Worm (Caenorhabditis elegans) whole organism, young adult: ENCODE data around the gene sec-15.

ENCODE experiments used
- B0035.1 ChIP-seq: sonication (generic microtip); optimal IDR thresholded peaks from 2 replicates; lab custom pipeline; 2016; ENCODE audit warnings: missing genetic modification characterization, mild to moderate bottlenecking, missing compliant biosample characterization, missing genotype, missing genetic modification reagents
- B0261.1 ChIP-seq: sonication (generic microtip); optimal IDR thresholded peaks from 2 replicates; lab custom pipeline; 2016; ENCODE audit warnings: mild to moderate bottlenecking, missing genetic modification characterization, moderate library complexity, missing compliant biosample characterization
- D2030.7 ChIP-seq: fragments of 200-800 bp; sonication (Bioruptor generic); IDR thresholded peaks from 2 replicates; pipeline ENCODE4 v1.3.6; 2022; ENCODE audit warnings: missing genetic modification reagents, missing genetic modification characterization, missing compliant biosample characterization
- F22D6.2 ChIP-seq: sonication (generic microtip); optimal IDR thresholded peaks from 2 replicates; lab custom pipeline; 2016; ENCODE audit warnings: mild to moderate bottlenecking, missing genetic modification characterization, missing compliant biosample characterization
- F49E8.2 ChIP-seq: sonication (generic microtip); optimal IDR thresholded peaks from 3 replicates; lab custom pipeline; 2017; ENCODE audit warnings: missing genetic modification characterization, mild to moderate bottlenecking, missing compliant biosample characterization, antibody characterized with exemption, moderate library complexity; ENCODE audit not compliant: insufficient read depth
- F55B11.4 ChIP-seq: sonication (generic microtip); optimal IDR thresholded peaks from 2 replicates; lab custom pipeline; 2016; ENCODE audit warnings: missing compliant biosample characterization, missing genetic modification characterization, borderline replicate concordance; ENCODE audit not compliant: insufficient read depth
- F57A8.1 ChIP-seq: fragments of 200-800 bp; sonication (Bioruptor generic); optimal IDR thresholded peaks from 2 replicates; lab custom pipeline; 2018; ENCODE audit warnings: mild to moderate bottlenecking, missing genetic modification characterization, moderate library complexity, missing compliant biosample characterization
- akir-1 ChIP-seq: fragments of 200-800 bp; sonication (Bioruptor generic); optimal IDR thresholded peaks from 2 replicates; lab custom pipeline; 2018; ENCODE audit warnings: mild to moderate bottlenecking, missing genetic modification characterization, moderate library complexity, missing compliant biosample characterization
- aptf-2 ChIP-seq: fragments of 200-800 bp; sonication (Bioruptor generic); conservative IDR thresholded peaks from 2 replicates; pipeline ENCODE4 v1.3.6; 2022; ENCODE audit warnings: missing genetic modification reagents, missing genetic modification characterization, missing compliant biosample characterization
- aptf-3 ChIP-seq: fragments of 200-800 bp; sonication (Bioruptor generic); IDR thresholded peaks from 2 replicates; pipeline ENCODE4 v1.3.6; 2022; ENCODE audit warnings: missing genetic modification characterization, missing compliant biosample characterization
- attf-3 ChIP-seq: fragments of 200-800 bp; sonication (Bioruptor generic); conservative IDR thresholded peaks from 2 replicates; pipeline ENCODE4 v1.3.6; 2022; ENCODE audit warnings: missing genetic modification reagents, missing genetic modification characterization, missing compliant biosample characterization
- attf-5 ChIP-seq: fragments of 200-800 bp; sonication (Bioruptor generic); optimal IDR thresholded peaks from 2 replicates; lab custom pipeline; 2018; ENCODE audit warnings: mild to moderate bottlenecking, missing genetic modification characterization, missing compliant biosample characterization
- attf-6 ChIP-seq: fragments of 200-800 bp; sonication (Bioruptor generic); IDR thresholded peaks from 2 replicates; pipeline ENCODE4 v1.3.6; 2022; ENCODE audit warnings: missing genetic modification reagents, missing genetic modification characterization, missing compliant biosample characterization
- bed-1 ChIP-seq: fragments of 200-800 bp; sonication (Bioruptor generic); IDR thresholded peaks from 2 replicates; pipeline ENCODE4 v1.3.6; 2022; ENCODE audit warnings: missing genetic modification reagents, missing genetic modification characterization, missing compliant biosample characterization
- bed-2 ChIP-seq: fragments of 200-800 bp; sonication (Bioruptor generic); IDR thresholded peaks from 2 replicates; pipeline ENCODE4 v1.3.6; 2022; ENCODE audit warnings: missing genetic modification reagents, missing genetic modification characterization, missing compliant biosample characterization
- cebp-1 ChIP-seq, 2 experiments: fragments of 200-800 bp in 1 of 2; sonication (Bioruptor generic) in 1 of 2; sonication (generic microtip) in 1 of 2; IDR thresholded peaks in 1 of 2; optimal IDR thresholded peaks in 1 of 2; 2 replicates each; pipeline versions ENCODE4 v1.3.6 to Lab custom; 2017 to 2022; ENCODE audit warnings: missing compliant biosample characterization in 2 of 2, missing genetic modification characterization in 2 of 2, mild to moderate bottlenecking in 1 of 2, missing genetic modification reagents in 1 of 2, moderate library complexity in 1 of 2
- ceh-79 ChIP-seq: sonication (generic microtip); optimal IDR thresholded peaks from 2 replicates; lab custom pipeline; 2017; ENCODE audit warnings: mild to moderate bottlenecking, missing genetic modification characterization, missing compliant biosample characterization
- die-1 ChIP-seq: sonication (generic microtip); optimal IDR thresholded peaks from 2 replicates; lab custom pipeline; 2016; ENCODE audit warnings: missing genotype, mild to moderate bottlenecking, missing genetic modification characterization, missing compliant biosample characterization
- dox-1 ChIP-seq: fragments of 200-800 bp; sonication (Bioruptor generic); IDR thresholded peaks from 2 replicates; pipeline ENCODE4 v1.3.6; 2022; ENCODE audit warnings: missing genetic modification reagents, missing genetic modification characterization, missing compliant biosample characterization
- efl-1 ChIP-seq: fragments of 150-350 bp; optimal IDR thresholded peaks from 2 replicates; lab custom pipeline; 2014; ENCODE audit warnings: missing biosample characterization, missing genetic modification reagents, missing genetic modification characterization
- egl-18 ChIP-seq: fragments of 200-800 bp; sonication (Bioruptor generic); IDR thresholded peaks from 2 replicates; pipeline ENCODE4 v1.3.6; 2022; ENCODE audit warnings: missing genetic modification reagents, missing genetic modification characterization, missing compliant biosample characterization
- ekl-4 ChIP-seq: fragments of 200-800 bp; sonication (Bioruptor generic); IDR thresholded peaks from 2 replicates; pipeline ENCODE4 v1.3.6; 2022; ENCODE audit warnings: missing genetic modification reagents, missing genetic modification characterization, missing compliant biosample characterization
- let-607 ChIP-seq, 2 experiments: fragments of 200-800 bp in 1 of 2; sonication (Bioruptor generic) in 1 of 2; sonication (generic microtip) in 1 of 2; optimal IDR thresholded peaks; 2 replicates each; lab custom pipeline; 2016 to 2018; ENCODE audit warnings: mild to moderate bottlenecking in 2 of 2, missing compliant biosample characterization in 2 of 2, missing genetic modification characterization in 2 of 2, moderate library complexity in 2 of 2, missing genotype in 1 of 2
- lin-40 ChIP-seq: sonication (generic microtip); optimal IDR thresholded peaks from 2 replicates; lab custom pipeline; 2016; ENCODE audit warnings: missing genetic modification characterization, mild to moderate bottlenecking, missing compliant biosample characterization, missing genotype, missing genetic modification reagents
- lsy-27 ChIP-seq: sonication (generic microtip); optimal IDR thresholded peaks from 2 replicates; lab custom pipeline; 2017; ENCODE audit warnings: missing genetic modification characterization, mild to moderate bottlenecking, missing compliant biosample characterization, antibody characterized with exemption, missing genotype, borderline replicate concordance; ENCODE audit not compliant: insufficient read depth
- madf-6 ChIP-seq: fragments of 200-800 bp; sonication (Bioruptor generic); IDR thresholded peaks from 2 replicates; pipeline ENCODE4 v1.3.6; 2022; ENCODE audit warnings: missing genetic modification reagents, missing genetic modification characterization, missing compliant biosample characterization
- nfya-2 ChIP-seq: fragments of 200-800 bp; sonication (Bioruptor generic); IDR thresholded peaks from 2 replicates; pipeline ENCODE4 v1.3.6; 2022; ENCODE audit warnings: missing genetic modification reagents, missing genetic modification characterization, missing compliant biosample characterization
- nfyb-1 ChIP-seq: fragments of 200-800 bp; sonication (Bioruptor generic); IDR thresholded peaks from 2 replicates; pipeline ENCODE4 v1.3.6; 2022; ENCODE audit warnings: missing genetic modification reagents, missing genetic modification characterization, missing compliant biosample characterization
- nhr-90 ChIP-seq: sonication (generic microtip); optimal IDR thresholded peaks from 2 replicates; lab custom pipeline; 2016; ENCODE audit warnings: missing genotype, mild to moderate bottlenecking, missing genetic modification characterization, missing compliant biosample characterization
- rcor-1 ChIP-seq: fragments of 200-800 bp; sonication (Bioruptor generic); IDR thresholded peaks from 2 replicates; pipeline ENCODE4 v1.3.6; 2022; ENCODE audit warnings: missing genetic modification reagents, missing genetic modification characterization, missing compliant biosample characterization
- sdz-38 ChIP-seq: sonication (generic microtip); optimal IDR thresholded peaks from 2 replicates; lab custom pipeline; 2016; ENCODE audit warnings: missing genotype, missing genetic modification characterization, missing compliant biosample characterization
- snpc-1.3 ChIP-seq: sonication (generic microtip); optimal IDR thresholded peaks from 2 replicates; lab custom pipeline; 2017; ENCODE audit warnings: missing genetic modification characterization, mild to moderate bottlenecking, missing compliant biosample characterization, antibody characterized with exemption, moderate library complexity, missing genotype, missing genetic modification reagents; ENCODE audit not compliant: insufficient read depth
- somi-1 ChIP-seq: fragments of 200-800 bp; sonication (Bioruptor generic); optimal IDR thresholded peaks from 2 replicates; lab custom pipeline; 2018; ENCODE audit warnings: mild to moderate bottlenecking, missing genetic modification characterization, missing compliant biosample characterization
- sptf-2 ChIP-seq: fragments of 200-800 bp; sonication (Bioruptor generic); optimal IDR thresholded peaks from 2 replicates; lab custom pipeline; 2018; ENCODE audit warnings: mild to moderate bottlenecking, missing genetic modification characterization, missing compliant biosample characterization
- tbx-9 ChIP-seq: sonication (generic microtip); optimal IDR thresholded peaks from 2 replicates; lab custom pipeline; 2016; ENCODE audit warnings: borderline replicate concordance, missing genetic modification characterization, inconsistent platforms, missing compliant biosample characterization
- unc-62 ChIP-seq: fragments of 150-350 bp; optimal IDR thresholded peaks from 2 replicates; lab custom pipeline; 2014; ENCODE audit warnings: missing biosample characterization, missing genetic modification reagents, missing genetic modification characterization
- ztf-18 ChIP-seq: sonication (generic microtip); optimal IDR thresholded peaks from 2 replicates; lab custom pipeline; 2016; ENCODE audit warnings: missing genotype, mild to moderate bottlenecking, missing genetic modification characterization, missing compliant biosample characterization
- ztf-25 ChIP-seq: fragments of 200-800 bp; sonication (Bioruptor generic); IDR thresholded peaks from 2 replicates; pipeline ENCODE4 v1.3.6; 2022; ENCODE audit warnings: missing genetic modification reagents, missing genetic modification characterization, missing compliant biosample characterization
- ztf-3 ChIP-seq: fragments of 200-800 bp; sonication (Bioruptor generic); optimal IDR thresholded peaks from 2 replicates; lab custom pipeline; 2018; ENCODE audit warnings: mild to moderate bottlenecking, missing genetic modification characterization, missing compliant biosample characterization
- ztf-6 ChIP-seq: fragments of 200-800 bp; sonication (Bioruptor generic); IDR thresholded peaks from 2 replicates; pipeline ENCODE4 v1.3.6; 2022; ENCODE audit warnings: missing genetic modification reagents, missing genetic modification characterization, missing compliant biosample characterization

The sec-15 gene

DNA sequence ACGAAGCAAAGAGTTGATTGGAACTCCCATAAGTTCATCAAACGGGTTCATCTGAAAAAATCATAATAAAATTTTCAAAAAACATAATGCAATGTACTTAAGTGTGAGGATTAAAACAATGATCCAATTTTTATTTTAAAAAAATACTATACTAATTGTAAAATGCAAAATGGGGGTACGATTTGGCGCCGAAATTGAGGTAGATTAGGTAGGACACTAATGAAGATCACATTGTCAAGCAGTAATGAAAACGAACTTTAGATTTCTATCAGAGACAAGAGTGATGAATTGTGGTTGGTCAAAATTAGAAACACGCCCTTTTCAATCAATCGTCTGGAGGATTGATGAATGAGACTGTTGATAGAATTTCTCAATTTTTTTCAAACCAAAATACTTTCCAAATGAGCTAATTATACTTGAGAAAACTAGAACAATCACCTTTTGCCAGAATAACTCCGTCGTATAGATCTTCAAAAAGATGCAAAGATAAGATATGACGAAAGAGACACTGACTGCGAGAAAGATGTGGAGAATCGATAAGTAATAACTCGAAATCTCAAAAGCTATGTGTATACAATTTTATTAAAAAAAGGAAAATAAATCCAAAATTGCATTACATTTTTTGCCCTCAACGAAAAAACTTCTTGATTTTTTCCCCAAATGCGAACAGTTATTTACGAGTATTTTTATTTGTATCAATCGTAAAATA is 22.5 kb upstream of the sec-15 start, which contains the start of gene C06E2.5:
Gene C06E2.5 (minus strand): TSS at position 51 of the 709 bp plus-strand sequence.
- no peak for TF ChIP-seq B0261.1 (tag; lab: Kevin White, UChicago)
- no peak for TF ChIP-seq F22D6.2 (tag; lab: Kevin White, UChicago)
- no peak for TF ChIP-seq unc-62 (GFP tag; lab: Kevin White, UChicago)
- TF ChIP-seq B0035.1 (tag; lab: Kevin White, UChicago), result no peak
- TF ChIP-seq bed-2, result no peak
- no peak for TF ChIP-seq attf-6 (GFP tag; lab: Robert Waterston, UW)
- no peak for TF ChIP-seq efl-1 (GFP tag; lab: Kevin White, UChicago)
- no peak for TF ChIP-seq lin-40 (tag; lab: Kevin White, UChicago)

DNA sequence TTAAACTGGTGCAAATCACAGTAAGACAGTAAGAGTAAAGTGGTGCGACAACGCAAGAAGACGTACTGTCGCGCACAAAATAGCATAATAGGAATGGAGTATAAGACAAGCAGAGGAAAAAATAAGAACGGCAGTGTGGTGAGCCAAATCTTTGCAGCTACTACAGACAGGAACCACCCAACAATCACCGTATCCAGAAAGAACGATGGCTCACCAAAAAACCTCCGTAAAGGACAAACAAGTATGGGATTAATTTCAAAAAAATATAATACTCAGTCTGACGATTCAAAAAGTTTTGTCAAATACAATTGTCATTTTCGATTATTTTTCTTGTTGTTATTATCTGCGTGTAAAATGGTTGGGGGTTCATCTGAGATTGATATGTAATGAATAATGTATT is 18.9 kb upstream of the sec-15 start:
- TF ChIP-seq ztf-18, result no peak
- no peak for TF ChIP-seq nfya-2 (GFP tag; lab: Robert Waterston, UW)
- no peak for TF ChIP-seq egl-18
- no peak for TF ChIP-seq ekl-4 (GFP tag; lab: Robert Waterston, UW)
- no peak for TF ChIP-seq dox-1 (GFP tag; lab: Robert Waterston, UW)
- no peak for TF ChIP-seq let-607 (tag; optimal IDR thresholded peaks at IDR 0.05; lab: Kevin White, UChicago)
- TF ChIP-seq ztf-25, result no peak
- TF ChIP-seq nfyb-1 (GFP tag; lab: Robert Waterston, UW), result no peak
- TF ChIP-seq F22D6.2 (tag; lab: Kevin White, UChicago), result no peak
- no peak for TF ChIP-seq ztf-3
- TF ChIP-seq madf-6 (GFP tag; lab: Robert Waterston, UW), result no peak
- TF ChIP-seq sdz-38 (tag; lab: Kevin White, UChicago), result no peak

DNA sequence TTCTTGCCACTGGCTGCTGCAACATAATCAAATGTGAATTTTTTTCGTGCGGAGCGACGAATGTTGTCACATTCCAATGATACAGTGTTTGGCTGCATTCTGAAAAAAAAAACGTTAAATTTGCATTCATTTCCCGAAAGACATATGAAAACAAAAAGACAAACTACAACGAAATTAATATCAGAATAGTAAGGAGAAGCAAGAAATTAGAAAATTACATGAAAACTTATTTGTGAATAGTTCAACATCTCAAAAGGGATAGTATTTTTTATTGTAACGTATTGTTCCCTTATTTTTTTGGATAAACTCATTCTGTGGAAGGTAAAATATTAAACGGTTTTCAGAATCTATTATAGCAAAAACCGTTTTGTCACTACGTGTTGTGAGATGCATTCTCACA is 18.0 kb upstream of the sec-15 start, which contains the start of gene sprp-4:
Gene sprp-4 (minus strand): TSS at position 101 of the 400 bp plus-strand sequence.
- TF ChIP-seq ztf-6 (GFP tag; lab: Robert Waterston, UW) (no peak), F57A8.1 (GFP tag; lab: Kevin White, UChicago) (no peak), rcor-1 (no peak), F49E8.2 (tag; lab: Kevin White, UChicago) (no peak), cebp-1 (GFP tag; IDR thresholded peaks at IDR 0.05; lab: Robert Waterston, UW) (no peak), cebp-1 (tag; optimal IDR thresholded peaks at IDR 0.05; lab: Kevin White, UChicago) (no peak), F55B11.4 (tag; lab: Kevin White, UChicago) (no peak), lsy-27 (tag; lab: Kevin White, UChicago) (no peak), ceh-79 (tag; lab: Kevin White, UChicago) (no peak)
- TF ChIP-seq, all 124 proteins: peak for 0

DNA sequence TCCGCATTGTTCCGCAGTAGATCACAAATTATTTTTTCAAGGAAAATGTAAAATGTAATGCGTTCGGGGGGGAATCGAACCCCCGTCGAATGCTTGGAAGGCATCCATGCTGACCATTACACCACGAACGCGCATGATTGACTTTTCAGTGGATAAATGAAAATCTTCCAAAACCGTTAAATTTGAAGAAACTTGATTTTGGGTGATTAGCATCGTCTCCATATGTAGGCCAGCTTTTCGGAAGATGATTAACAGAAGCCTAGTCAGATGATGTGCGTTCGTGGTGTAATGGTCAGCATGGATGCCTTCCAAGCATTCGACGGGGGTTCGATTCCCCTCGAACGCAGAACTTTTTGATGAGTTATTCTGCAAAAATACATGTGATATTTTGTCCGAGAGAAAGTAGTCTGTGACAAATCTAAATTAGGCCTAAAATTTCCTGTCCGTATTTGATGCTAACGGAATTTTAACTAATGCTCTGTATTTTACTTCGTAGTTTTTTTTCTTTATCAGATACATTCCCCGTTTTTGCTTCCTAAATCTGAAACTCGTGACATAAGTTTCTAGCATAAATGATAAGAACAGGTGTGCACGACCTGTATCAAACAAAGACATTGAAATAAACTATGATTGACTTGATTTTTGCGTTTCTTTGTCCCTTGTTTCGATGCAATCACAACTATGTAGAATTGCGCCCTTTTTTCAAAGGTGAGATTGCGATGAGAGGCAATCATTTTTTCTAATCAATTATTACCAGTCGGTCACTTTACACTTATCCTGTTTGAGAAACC is 11.1 kb upstream of the sec-15 start, which contains the start of gene C28G1.10:
Gene C28G1.10 (plus strand): TSS at position 676 of the 791 bp plus-strand sequence.
- TF ChIP-seq die-1 (tag; lab: Kevin White, UChicago) (peak; percentile 85), aptf-2 (0 out of 2 replicates have a peak, but pooled peaks have one; percentile 15), somi-1 (GFP tag; lab: Kevin White, UChicago) (peak; percentile 6), D2030.7 (peak; percentile 75), nhr-90 (tag; lab: Kevin White, UChicago) (peak; percentile 62), aptf-3 (GFP tag; lab: Robert Waterston, UW) (no peak), attf-5 (peak; percentile 25), bed-1 (GFP tag; lab: Robert Waterston, UW) (peak; percentile 81; the same call in 1 of the 2 replicates), akir-1 (no peak), lin-40 (tag; lab: Kevin White, UChicago) (peak; percentile 23), attf-3 (GFP tag; lab: Robert Waterston, UW) (no peak), snpc-1.3 (tag; lab: Kevin White, UChicago) (peak; percentile 50), tbx-9 (tag; lab: Kevin White, UChicago) (no peak), sptf-2 (GFP tag; lab: Kevin White, UChicago) (no peak)
